Fruit fly (Drosophila melanogaster): ENCODE data around the gene alphaCOP.
A peak's percentile ranks its signal among the peaks of the same experiment; 100 is the strongest.

alphaCOP gene

DNA sequence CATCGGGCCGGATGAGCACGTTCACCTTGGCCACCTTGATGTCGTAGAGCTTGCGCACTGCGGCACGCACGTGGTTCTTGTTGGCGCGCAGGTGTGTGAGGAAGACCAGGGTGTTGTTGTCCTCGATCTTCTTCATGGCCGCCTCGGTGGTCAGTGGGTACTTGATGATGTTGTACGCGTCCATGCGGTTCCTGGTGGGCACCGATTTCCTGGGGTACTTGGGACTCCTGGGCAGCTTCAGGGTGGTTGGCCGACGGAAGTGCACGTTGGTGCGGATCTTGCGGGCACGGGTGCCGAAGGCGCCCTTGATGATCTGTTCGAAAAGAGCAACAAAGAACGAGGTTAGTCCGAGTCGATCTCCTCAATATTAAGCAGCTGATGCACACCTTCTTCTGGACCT lies 22.4 kb upstream of the alphaCOP start:
- no peak for TF ChIP-seq CTCF (optimal IDR thresholded peaks at IDR 0.05)
- no peak for TF ChIP-seq CG8478 (optimal IDR thresholded peaks at IDR 0.05)

DNA sequence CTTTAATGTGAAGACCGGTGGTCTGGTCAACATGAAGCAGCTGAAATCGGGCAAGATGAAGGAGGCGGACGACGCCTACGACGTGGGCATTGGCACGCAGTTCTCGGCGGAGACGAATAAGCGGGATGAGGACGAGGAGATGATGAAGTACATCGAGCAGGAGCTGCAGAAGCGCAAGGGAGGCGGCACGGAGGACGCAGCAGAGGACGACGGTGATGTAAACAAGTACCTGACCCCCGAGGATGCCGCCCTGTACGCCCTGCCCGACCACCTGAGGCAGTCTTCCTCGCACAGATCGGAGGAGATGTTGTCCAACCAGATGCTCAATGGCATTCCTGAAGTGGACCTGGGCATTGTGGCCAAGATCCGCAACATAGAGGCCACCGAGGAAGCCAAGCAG lies 20.5 kb upstream of the alphaCOP start:
- no peak for TF ChIP-seq CG8478 (optimal IDR thresholded peaks at IDR 0.05)
- TF ChIP-seq CTCF (optimal IDR thresholded peaks at IDR 0.05): no peak

DNA sequence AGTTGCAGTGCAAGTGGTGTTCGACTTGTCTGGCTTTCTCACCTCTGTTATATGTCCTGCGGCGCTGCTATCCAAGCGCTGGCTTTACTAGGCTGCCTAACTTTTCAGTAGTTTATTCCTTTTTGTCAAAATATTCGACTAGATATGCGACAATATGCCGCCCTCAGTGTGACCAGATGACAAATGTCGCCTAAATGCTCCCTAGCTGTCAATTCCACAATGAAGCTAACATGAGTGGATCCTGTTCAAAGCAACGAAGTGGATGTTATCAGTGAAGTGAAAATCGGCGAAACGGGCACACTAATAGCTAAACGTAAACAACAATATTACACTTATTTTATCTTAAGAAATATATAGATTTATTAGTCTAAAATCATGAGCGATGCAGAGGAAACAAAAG lies 19.9 kb upstream of the alphaCOP start, which contains the start of the genes Srrm234 and CG7974:
Srrm234 (minus strand) TSS at position 189 of the 400 bp plus-strand sequence.
CG7974 (plus strand) TSS at position 263 of the 400 bp plus-strand sequence.
- TF ChIP-seq CTCF (optimal IDR thresholded peaks at IDR 0.05) (no peak), CG8478 (optimal IDR thresholded peaks at IDR 0.05) (no peak)

DNA sequence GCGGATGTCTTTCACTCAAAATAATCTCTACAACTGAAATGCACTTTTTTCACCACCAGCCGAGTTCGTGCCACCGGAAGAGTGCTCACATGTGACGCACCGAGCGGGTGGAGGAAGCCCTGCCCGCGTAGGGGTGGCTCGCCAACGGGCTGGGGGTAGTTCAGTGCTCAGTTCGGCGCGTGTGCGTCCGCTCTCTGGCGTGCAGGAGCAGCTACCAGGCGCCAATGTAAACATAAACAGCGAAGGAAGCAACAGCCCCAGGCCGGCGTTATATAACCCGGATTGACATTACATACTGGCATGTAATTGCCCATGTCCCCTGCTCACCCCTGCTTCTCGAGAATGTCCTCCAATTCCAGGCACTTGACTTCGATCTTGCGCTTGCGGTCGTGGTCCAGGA lies 19.2 kb upstream of the alphaCOP start:
- TF ChIP-seq CTCF (optimal IDR thresholded peaks at IDR 0.05) (no peak), CG8478 (optimal IDR thresholded peaks at IDR 0.05) (no peak)

DNA sequence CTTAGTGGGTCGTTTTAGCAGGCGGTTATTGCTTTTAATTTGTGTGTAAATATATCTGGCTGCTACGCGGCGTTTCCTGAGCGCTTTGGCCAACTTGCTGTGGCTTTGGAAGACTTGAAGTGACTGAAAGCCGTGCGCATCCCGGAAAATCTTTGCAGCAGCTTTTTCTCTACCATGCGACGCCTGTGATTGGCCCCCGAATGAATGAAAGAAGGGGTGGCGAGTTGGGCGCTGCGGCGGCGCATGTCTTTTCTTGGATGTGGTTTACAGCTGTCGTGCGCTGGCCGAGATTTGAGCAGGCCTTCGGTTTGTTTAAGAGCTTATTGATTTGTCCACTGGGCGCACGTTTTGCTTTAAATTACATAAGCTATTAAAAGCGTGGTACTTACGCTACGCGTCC lies 18.5 kb upstream of the alphaCOP start:
- no peak for TF ChIP-seq CTCF (optimal IDR thresholded peaks at IDR 0.05)
- no peak for TF ChIP-seq CG8478 (optimal IDR thresholded peaks at IDR 0.05)

DNA sequence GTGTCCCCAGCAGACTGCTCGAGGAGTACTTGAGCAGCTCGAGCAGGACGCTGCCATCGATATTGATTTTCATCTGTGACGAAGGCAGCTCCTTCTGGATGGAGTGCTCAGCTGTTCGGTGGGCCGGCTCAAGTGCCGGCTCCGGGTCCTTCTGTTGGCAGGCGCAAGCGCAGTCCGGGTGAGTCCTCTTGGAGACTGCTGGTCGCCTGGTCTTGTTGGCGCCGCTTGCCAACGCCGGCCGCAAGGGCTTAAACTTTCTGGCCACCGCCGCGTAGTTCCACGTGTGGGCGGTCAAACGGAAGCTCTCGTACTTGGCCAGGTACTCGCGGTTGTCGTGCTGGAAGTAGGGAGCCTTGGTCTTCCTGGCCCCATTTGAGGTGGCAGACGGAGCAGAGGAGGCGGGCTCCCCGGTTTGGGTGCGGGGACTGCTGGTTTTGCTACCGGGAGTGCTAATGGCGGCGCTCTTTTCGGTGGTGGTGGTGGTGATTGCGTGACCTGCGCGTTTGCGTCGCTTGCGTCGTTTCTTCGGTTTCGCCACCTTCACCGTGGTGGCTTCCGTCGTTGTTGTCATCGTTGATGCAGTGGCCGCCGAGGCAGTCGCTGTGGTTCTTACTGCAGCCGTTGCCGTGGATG lies 16.9 kb upstream of the alphaCOP start:
- TF ChIP-seq CTCF (optimal IDR thresholded peaks at IDR 0.05) (no peak), CG8478 (optimal IDR thresholded peaks at IDR 0.05) (no peak)

DNA sequence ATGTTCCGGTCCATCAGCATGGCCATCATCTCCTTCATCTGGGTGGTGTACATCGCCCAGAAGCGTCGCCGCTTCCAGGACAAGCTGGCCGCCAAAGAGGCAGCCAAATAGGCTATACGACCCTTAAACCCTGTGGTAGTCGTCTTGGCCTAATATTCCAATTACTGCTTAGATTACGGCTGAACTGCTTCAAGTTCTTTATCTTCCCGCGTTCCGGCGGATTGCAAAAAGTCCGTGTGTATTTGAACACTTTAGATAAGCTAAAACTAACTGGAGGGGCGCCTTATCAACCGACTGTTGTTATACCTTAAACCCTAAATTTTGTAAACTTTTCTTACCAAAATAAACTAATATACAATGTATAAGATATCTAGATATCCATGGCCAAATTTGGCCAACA lies 8.8 kb upstream of the alphaCOP start:
- TF ChIP-seq CTCF (optimal IDR thresholded peaks at IDR 0.05) (no peak), CG8478 (optimal IDR thresholded peaks at IDR 0.05) (no peak)

DNA sequence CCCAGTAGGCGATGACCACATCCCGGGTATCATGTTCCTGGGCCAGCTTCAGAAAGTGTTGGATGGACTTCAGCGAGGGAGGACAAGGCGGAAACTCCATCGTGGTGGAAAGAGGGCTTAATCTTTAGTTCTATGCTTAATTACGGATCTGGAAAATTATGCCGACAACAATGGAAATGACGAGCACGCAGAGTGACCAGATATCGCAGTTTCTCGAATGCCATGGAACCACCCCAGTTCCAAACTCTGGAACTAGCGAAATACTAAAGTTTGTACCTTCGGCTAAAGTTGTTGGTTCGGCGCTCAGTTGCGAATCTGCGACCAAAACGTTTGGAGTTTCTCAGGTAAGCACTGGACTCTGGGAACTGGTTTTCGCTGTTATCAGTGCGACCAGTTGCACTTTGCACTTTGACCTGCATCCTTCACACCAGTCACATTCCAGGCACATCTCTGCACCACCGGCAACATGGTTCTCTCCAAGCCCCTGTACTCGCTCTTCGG lies 7.8 kb upstream of the alphaCOP start, which contains the start of the genes CG7970 and Vta1:
CG7970 (plus strand) TSS at position 51 of the 501 bp plus-strand sequence.
Vta1 (minus strand) TSS at position 201 of the 501 bp plus-strand sequence.
- TF ChIP-seq CTCF (optimal IDR thresholded peaks at IDR 0.05): peak in 1 of 2 experiments; percentile 22
- TF ChIP-seq CG8478 (optimal IDR thresholded peaks at IDR 0.05): no peak

DNA sequence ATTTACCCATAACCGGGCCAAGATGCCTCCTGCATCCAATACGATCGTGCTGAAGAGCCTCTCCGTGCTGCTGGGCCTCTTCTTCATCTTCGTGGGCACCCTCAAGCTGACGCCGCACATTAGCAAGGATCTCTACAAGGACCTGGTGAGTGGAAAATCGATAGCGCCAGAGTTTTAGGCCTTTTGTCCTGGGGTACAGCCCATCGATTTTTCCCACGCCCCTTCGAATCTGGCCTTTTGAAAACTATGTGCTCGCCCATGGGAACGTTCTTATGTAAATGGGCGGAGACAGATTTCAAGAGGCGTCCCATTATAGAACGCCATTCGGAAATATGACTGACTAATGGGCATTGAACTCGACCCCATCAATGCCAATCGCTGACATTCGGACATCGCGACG lies 4.4 kb upstream of the alphaCOP start:
- TF ChIP-seq CG8478 (optimal IDR thresholded peaks at IDR 0.05) (no peak), CTCF (optimal IDR thresholded peaks at IDR 0.05) (no peak)

DNA sequence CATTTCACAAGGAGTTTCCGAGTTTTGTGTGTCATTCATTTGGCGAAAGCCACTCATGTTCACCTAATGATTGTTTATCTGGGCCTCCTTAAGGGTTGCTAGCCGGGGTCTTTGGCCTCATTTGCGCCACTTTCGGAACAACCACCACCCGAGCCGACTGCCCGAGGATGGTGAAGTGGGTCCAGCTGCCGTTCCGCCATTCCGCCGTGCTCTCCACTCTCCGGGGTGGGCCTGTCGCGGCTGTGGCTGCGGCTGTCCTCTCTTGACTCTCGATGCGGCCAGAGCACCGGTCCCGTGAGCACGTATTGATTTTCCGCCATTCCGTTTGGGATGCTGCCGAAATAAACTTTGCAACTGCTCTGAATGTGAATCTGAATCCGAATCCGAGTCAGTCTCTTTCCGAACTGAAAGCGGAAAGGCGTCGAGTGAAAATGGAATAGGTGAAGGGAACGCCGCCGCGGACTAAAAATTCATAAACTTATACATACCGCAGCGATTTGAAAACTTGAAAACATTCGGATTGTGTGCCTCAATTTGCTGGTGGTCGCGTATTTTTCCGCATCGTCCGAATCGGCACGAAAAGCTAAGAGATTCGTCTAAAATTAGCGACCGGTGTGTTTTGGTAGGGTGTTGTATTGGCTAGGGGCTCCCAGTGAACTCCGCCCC lies 3.8 kb upstream of the alphaCOP start, which contains the start of gene CG13920:
CG13920 (plus strand) TSS at position 255 of the 666 bp plus-strand sequence.
- TF ChIP-seq CTCF (optimal IDR thresholded peaks at IDR 0.05) (no peak), CG8478 (optimal IDR thresholded peaks at IDR 0.05) (no peak)

DNA sequence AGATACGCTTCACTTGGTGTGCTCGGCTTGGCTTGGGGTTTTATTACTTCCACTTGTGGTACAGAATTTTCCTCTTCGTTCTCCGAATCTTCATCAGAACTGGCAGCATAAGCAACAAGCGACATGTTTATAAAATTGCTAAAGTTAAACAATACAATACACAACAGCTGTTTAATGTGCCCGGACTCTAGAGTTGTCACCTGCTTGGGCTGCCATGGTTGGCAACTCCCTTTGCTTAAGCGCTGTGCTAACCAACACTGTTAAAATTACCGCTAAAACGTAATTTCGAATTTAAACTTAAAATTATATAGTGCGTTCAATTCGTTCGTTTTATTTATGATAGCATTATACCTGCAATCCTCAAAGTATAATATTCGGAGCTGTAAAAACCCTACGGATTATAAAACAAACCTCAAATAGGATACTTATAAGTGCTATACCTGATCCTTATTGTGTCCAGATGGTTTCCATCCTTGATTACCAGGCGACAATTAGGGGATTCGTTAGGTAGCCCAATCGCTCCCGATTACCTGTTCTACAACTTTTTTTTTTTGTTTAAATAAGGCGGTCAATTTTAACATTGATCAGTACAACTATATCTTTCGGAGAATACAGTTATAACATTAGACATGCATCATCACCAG lies 2.4 kb upstream of the alphaCOP start, which contains the start of the genes CG17249 and Bro:
CG17249 (minus strand) TSS at position 189 of the 644 bp plus-strand sequence.
Bro (plus strand) TSS at position 594 of the 644 bp plus-strand sequence.
- TF ChIP-seq CTCF (optimal IDR thresholded peaks at IDR 0.05) (peak in 1 of 2 experiments; percentile 8), CG8478 (optimal IDR thresholded peaks at IDR 0.05) (no peak)

DNA sequence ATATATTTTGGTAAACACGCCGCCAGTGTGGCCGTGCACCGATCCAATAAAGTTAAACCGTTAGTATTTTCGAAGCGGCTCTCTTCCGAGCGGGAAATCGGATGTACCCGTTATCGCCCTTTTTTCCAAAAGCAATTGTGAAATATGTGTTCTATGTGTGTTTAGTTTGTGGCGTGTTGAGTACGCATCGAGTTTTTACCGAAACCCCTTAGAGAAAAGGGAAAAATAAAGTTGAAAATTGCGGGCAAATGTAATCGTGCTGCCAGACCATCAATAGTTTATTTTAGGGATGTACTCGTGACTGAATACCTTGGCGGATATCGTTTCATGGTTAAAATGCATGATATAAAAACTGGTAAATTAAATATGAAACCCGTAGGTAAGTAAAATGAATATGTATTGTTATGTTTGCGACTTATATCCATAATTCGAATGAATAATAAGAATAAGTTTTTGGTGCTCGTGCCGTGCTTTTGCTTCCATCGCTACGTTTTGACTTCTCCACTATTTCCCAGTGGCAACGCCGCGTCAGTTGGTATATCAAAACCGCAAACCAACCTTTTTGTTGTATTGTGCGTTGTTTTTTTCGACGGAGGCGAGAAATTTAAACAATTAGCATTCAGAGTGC lies 5.7 kb downstream of the alphaCOP start, which contains the start of the genes Mettl2 and Bgb:
Mettl2 (minus strand) TSS at position 51 of the 628 bp plus-strand sequence.
Bgb (plus strand) TSS at position 527 of the 628 bp plus-strand sequence.
- TF ChIP-seq CTCF (optimal IDR thresholded peaks at IDR 0.05) (peak in 1 of 2 experiments; percentile 13), CG8478 (optimal IDR thresholded peaks at IDR 0.05) (no peak)

DNA sequence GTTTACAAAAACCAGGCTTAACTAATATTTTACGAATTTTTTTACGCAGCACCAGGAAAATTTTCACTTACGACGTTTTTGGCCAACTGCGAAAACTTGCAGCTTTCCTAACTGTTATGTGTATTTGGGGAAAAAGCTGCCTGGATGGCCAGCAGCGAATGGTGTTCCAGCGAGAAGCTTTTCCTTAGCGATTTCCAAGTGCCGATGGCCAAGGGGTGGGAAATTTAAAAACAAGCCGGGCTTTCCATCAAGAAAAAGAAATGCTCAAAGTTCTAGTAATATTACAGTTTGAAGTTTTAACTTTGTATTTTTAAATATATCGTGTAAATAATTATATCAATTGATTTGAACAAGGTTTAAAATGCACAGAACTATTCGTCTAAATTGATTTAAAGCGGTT lies 7.3 kb downstream of the alphaCOP start, which contains the start of gene nSyb:
nSyb (minus strand) TSS at position 101 of the 400 bp plus-strand sequence.
- TF ChIP-seq CG8478 (optimal IDR thresholded peaks at IDR 0.05) (no peak), CTCF (optimal IDR thresholded peaks at IDR 0.05) (no peak)

DNA sequence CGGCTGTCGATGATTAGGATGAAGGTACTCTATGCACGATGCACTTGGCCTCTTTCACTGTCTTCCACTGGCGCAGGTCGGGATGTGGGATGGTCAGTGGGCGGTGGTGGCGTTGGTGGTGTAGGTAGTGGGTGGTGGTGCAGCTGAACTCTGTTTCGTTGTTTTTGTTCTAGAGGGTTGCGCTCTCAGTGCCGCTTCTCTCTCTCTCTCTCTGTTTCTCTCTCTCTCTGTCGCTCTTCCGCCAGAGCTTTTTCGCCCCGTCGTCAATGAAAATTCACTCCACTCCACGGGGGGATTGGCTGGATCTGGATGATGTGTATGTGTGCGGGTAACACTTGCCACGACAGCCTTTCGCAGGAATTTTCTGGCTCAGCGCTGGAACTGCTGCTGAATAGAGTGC lies 8.1 kb downstream of the alphaCOP start:
- TF ChIP-seq CG8478 (optimal IDR thresholded peaks at IDR 0.05) (no peak), CTCF (optimal IDR thresholded peaks at IDR 0.05) (no peak)

Measured in S2 (cell line).